Worm (Caenorhabditis elegans) whole organism, young adult: ENCODE data around the gene sru-4.

Experiments
- B0261.1 ChIP-seq: sonication (generic microtip); optimal IDR thresholded peaks from 2 replicates; lab custom pipeline; 2016; ENCODE audit warnings: mild to moderate bottlenecking, missing genetic modification characterization, moderate library complexity, missing compliant biosample characterization
- F10E7.11 ChIP-seq: sonication (generic microtip); optimal IDR thresholded peaks from 2 replicates; lab custom pipeline; 2017; ENCODE audit warnings: mild to moderate bottlenecking, missing genetic modification characterization, moderate library complexity, missing compliant biosample characterization
- F23B12.7 ChIP-seq: sonication (generic microtip); optimal IDR thresholded peaks from 2 replicates; lab custom pipeline; 2017; ENCODE audit warnings: missing genetic modification characterization, mild to moderate bottlenecking, missing compliant biosample characterization, antibody characterized with exemption, moderate library complexity; ENCODE audit not compliant: insufficient read depth
- F37B4.10 ChIP-seq: fragments of 200-800 bp; sonication (Bioruptor generic); IDR thresholded peaks from 2 replicates; pipeline ENCODE4 v1.3.6; 2022; ENCODE audit warnings: missing genetic modification characterization, missing compliant biosample characterization
- F49E8.2 ChIP-seq: sonication (generic microtip); optimal IDR thresholded peaks from 3 replicates; lab custom pipeline; 2017; ENCODE audit warnings: missing genetic modification characterization, mild to moderate bottlenecking, missing compliant biosample characterization, antibody characterized with exemption, moderate library complexity; ENCODE audit not compliant: insufficient read depth
- F55B11.4 ChIP-seq: sonication (generic microtip); optimal IDR thresholded peaks from 2 replicates; lab custom pipeline; 2016; ENCODE audit warnings: missing compliant biosample characterization, missing genetic modification characterization, borderline replicate concordance; ENCODE audit not compliant: insufficient read depth
- K11D2.4 ChIP-seq: fragments of 200-800 bp; sonication (Bioruptor generic); IDR thresholded peaks from 2 replicates; pipeline ENCODE4 v1.3.6; 2022; ENCODE audit warnings: missing genetic modification reagents, missing genetic modification characterization, missing compliant biosample characterization
- ZK185.1 ChIP-seq: sonication (generic microtip); optimal IDR thresholded peaks from 2 replicates; lab custom pipeline; 2016; ENCODE audit warnings: mild to moderate bottlenecking, missing genetic modification characterization, missing compliant biosample characterization; ENCODE audit not compliant: poor library complexity, severe bottlenecking
- aptf-2 ChIP-seq: fragments of 200-800 bp; sonication (Bioruptor generic); conservative IDR thresholded peaks from 2 replicates; pipeline ENCODE4 v1.3.6; 2022; ENCODE audit warnings: missing genetic modification reagents, missing genetic modification characterization, missing compliant biosample characterization
- aptf-3 ChIP-seq: fragments of 200-800 bp; sonication (Bioruptor generic); IDR thresholded peaks from 2 replicates; pipeline ENCODE4 v1.3.6; 2022; ENCODE audit warnings: missing genetic modification characterization, missing compliant biosample characterization
- bed-1 ChIP-seq: fragments of 200-800 bp; sonication (Bioruptor generic); IDR thresholded peaks from 2 replicates; pipeline ENCODE4 v1.3.6; 2022; ENCODE audit warnings: missing genetic modification reagents, missing genetic modification characterization, missing compliant biosample characterization
- cebp-2 ChIP-seq: fragments of 200-800 bp; sonication (Bioruptor generic); IDR thresholded peaks from 2 replicates; pipeline ENCODE4 v1.3.6; 2022; ENCODE audit warnings: missing genetic modification characterization, missing compliant biosample characterization
- egl-18 ChIP-seq: fragments of 200-800 bp; sonication (Bioruptor generic); IDR thresholded peaks from 2 replicates; pipeline ENCODE4 v1.3.6; 2022; ENCODE audit warnings: missing genetic modification reagents, missing genetic modification characterization, missing compliant biosample characterization
- him-1 ChIP-seq: sonication (generic microtip); optimal IDR thresholded peaks from 2 replicates; lab custom pipeline; 2016; ENCODE audit warnings: missing genotype, missing genetic modification reagents, missing genetic modification characterization, missing compliant biosample characterization
- hlh-12 ChIP-seq: sonication (generic microtip); optimal IDR thresholded peaks from 2 replicates; lab custom pipeline; 2016; ENCODE audit warnings: missing genetic modification characterization, missing compliant biosample characterization
- hrde-1 ChIP-seq: sonication (generic microtip); optimal IDR thresholded peaks from 2 replicates; lab custom pipeline; 2016; ENCODE audit warnings: missing genetic modification characterization, mild to moderate bottlenecking, missing compliant biosample characterization, moderate library complexity, missing genotype, missing genetic modification reagents, borderline replicate concordance
- let-526 ChIP-seq: fragments of 200-800 bp; sonication (Bioruptor generic); IDR thresholded peaks from 2 replicates; pipeline ENCODE4 v1.3.6; 2022; ENCODE audit warnings: missing genetic modification reagents, missing genetic modification characterization, missing compliant biosample characterization
- lir-1 ChIP-seq: fragments of 200-800 bp; sonication (Bioruptor generic); conservative IDR thresholded peaks from 2 replicates; pipeline ENCODE4 v1.3.6; 2022; ENCODE audit warnings: missing genetic modification reagents, missing genetic modification characterization, missing compliant biosample characterization
- lsl-1 ChIP-seq: fragments of 200-800 bp; sonication (Bioruptor generic); optimal IDR thresholded peaks from 2 replicates; lab custom pipeline; 2018; ENCODE audit warnings: mild to moderate bottlenecking, missing genetic modification characterization, moderate library complexity, missing compliant biosample characterization
- madf-8 ChIP-seq: fragments of 200-800 bp; sonication (Bioruptor generic); conservative IDR thresholded peaks from 2 replicates; pipeline ENCODE4 v1.3.6; 2022; ENCODE audit warnings: missing genetic modification reagents, missing genetic modification characterization, missing compliant biosample characterization
- mel-28 ChIP-seq: sonication (generic microtip); optimal IDR thresholded peaks from 2 replicates; lab custom pipeline; 2016; ENCODE audit warnings: borderline replicate concordance, mild to moderate bottlenecking, missing genetic modification characterization, missing compliant biosample characterization
- mes-4 ChIP-seq: sonication (generic microtip); optimal IDR thresholded peaks from 2 replicates; lab custom pipeline; 2016; ENCODE audit warnings: missing genotype, missing genetic modification characterization, missing compliant biosample characterization
- nhr-120 ChIP-seq: fragments of 200-800 bp; sonication (Bioruptor generic); IDR thresholded peaks from 2 replicates; pipeline ENCODE4 v1.3.6; 2022; ENCODE audit warnings: missing genetic modification characterization, missing compliant biosample characterization
- nhr-27 ChIP-seq: fragments of 200-800 bp; sonication (Bioruptor generic); optimal IDR thresholded peaks from 2 replicates; lab custom pipeline; 2018; ENCODE audit warnings: mild to moderate bottlenecking, missing genetic modification characterization, moderate library complexity, missing compliant biosample characterization
- pha-4 ChIP-seq: fragments of 150-350 bp; sonication (generic microtip); optimal IDR thresholded peaks from 2 replicates; lab custom pipeline; 2014; ENCODE audit warnings: missing biosample characterization, missing genetic modification reagents, missing genetic modification characterization
- repo-1 ChIP-seq: sonication (generic microtip); optimal IDR thresholded peaks from 2 replicates; lab custom pipeline; 2017; ENCODE audit warnings: mild to moderate bottlenecking, missing genetic modification characterization, missing compliant biosample characterization
- sdz-38 ChIP-seq: sonication (generic microtip); optimal IDR thresholded peaks from 2 replicates; lab custom pipeline; 2016; ENCODE audit warnings: missing genotype, missing genetic modification characterization, missing compliant biosample characterization
- snpc-1.3 ChIP-seq: sonication (generic microtip); optimal IDR thresholded peaks from 2 replicates; lab custom pipeline; 2017; ENCODE audit warnings: missing genetic modification characterization, mild to moderate bottlenecking, missing compliant biosample characterization, antibody characterized with exemption, moderate library complexity, missing genotype, missing genetic modification reagents; ENCODE audit not compliant: insufficient read depth
- tbx-9 ChIP-seq: sonication (generic microtip); optimal IDR thresholded peaks from 2 replicates; lab custom pipeline; 2016; ENCODE audit warnings: borderline replicate concordance, missing genetic modification characterization, inconsistent platforms, missing compliant biosample characterization
- tlf-1 ChIP-seq: fragments of 200-800 bp; sonication (Bioruptor generic); optimal IDR thresholded peaks from 2 replicates; lab custom pipeline; 2018; ENCODE audit warnings: mild to moderate bottlenecking, missing genetic modification characterization, missing compliant biosample characterization
- xnd-1 ChIP-seq: sonication (generic microtip); optimal IDR thresholded peaks from 2 replicates; lab custom pipeline; 2016; ENCODE audit warnings: missing genotype, missing genetic modification reagents, missing genetic modification characterization, missing compliant biosample characterization
- zim-3 ChIP-seq: sonication (generic microtip); optimal IDR thresholded peaks from 2 replicates; lab custom pipeline; 2017; ENCODE audit warnings: mild to moderate bottlenecking, missing genetic modification characterization, moderate library complexity, missing compliant biosample characterization
- ztf-22 ChIP-seq: fragments of 200-800 bp; sonication (Bioruptor generic); optimal IDR thresholded peaks from 2 replicates; lab custom pipeline; 2018; ENCODE audit warnings: mild to moderate bottlenecking, missing genetic modification characterization, moderate library complexity, missing compliant biosample characterization
- ztf-25 ChIP-seq: fragments of 200-800 bp; sonication (Bioruptor generic); IDR thresholded peaks from 2 replicates; pipeline ENCODE4 v1.3.6; 2022; ENCODE audit warnings: missing genetic modification reagents, missing genetic modification characterization, missing compliant biosample characterization
- ztf-28 ChIP-seq: fragments of 200-800 bp; sonication (Bioruptor generic); IDR thresholded peaks from 2 replicates; pipeline ENCODE4 v1.3.6; 2022; ENCODE audit warnings: missing genetic modification reagents, missing genetic modification characterization, missing compliant biosample characterization
- ztf-6 ChIP-seq: fragments of 200-800 bp; sonication (Bioruptor generic); IDR thresholded peaks from 2 replicates; pipeline ENCODE4 v1.3.6; 2022; ENCODE audit warnings: missing genetic modification reagents, missing genetic modification characterization, missing compliant biosample characterization

The sru-4 gene

DNA sequence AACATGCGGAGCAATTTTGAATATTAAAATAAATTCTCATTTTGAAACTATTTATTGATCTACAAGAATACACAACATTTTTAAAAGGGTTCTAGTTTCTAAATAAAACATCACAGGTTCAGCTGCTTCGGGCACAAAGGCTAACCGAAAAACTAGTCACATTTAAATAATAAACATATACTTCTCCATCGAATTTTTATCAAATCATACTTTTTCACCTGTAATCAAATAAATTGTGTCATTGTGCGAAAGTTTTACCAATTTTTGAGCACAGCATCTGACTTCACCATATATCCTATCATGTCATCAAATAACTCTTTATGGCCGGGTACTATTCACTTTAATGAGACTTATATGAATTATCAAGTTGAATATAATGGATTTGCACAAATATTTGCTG is 7.9 kb upstream of the sru-4 start, which contains the start of gene sru-6:
Gene sru-6, plus strand, starts transcription at position 301 of the 400 bp plus-strand sequence.
- TF ChIP-seq lsl-1 (GFP tag; lab: Kevin White, UChicago) (no peak), madf-8 (GFP tag; lab: Robert Waterston, UW) (no peak), let-526 (GFP tag; lab: Robert Waterston, UW) (no peak), him-1 (tag; lab: Kevin White, UChicago) (no peak), K11D2.4 (GFP tag; lab: Robert Waterston, UW) (no peak), pha-4 (tag; lab: Kevin White, UChicago) (no peak), repo-1 (tag; lab: Kevin White, UChicago) (no peak), ztf-25 (GFP tag; lab: Robert Waterston, UW) (no peak), bed-1 (GFP tag; lab: Robert Waterston, UW) (no peak)

DNA sequence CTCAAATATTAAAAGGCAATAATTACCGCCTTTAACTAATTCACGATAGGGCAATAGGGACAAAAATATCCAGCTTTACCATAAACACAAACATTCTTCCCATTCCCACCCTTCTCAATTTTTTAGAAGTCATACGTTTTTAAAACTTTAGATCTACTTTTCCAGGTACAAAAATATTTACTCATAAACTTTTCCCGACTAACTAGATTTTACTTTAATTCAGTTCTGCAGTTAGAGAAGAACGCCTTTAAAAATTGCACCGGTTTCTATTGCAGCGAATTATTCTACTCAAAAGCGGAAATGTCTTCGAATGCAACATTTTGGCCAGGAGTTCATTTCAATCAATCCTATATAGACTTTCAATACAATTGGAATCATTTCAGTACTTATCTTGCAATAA is 1.9 kb upstream of the sru-4 start, which contains the start of gene sru-3:
Gene sru-3, plus strand, starts transcription at position 301 of the 400 bp plus-strand sequence.
- no peak for TF ChIP-seq egl-18
- no peak for TF ChIP-seq zim-3 (tag; lab: Kevin White, UChicago)
- no peak for TF ChIP-seq ZK185.1 (tag; lab: Kevin White, UChicago)
- no peak for TF ChIP-seq xnd-1 (tag; lab: Kevin White, UChicago)
- TF ChIP-seq tlf-1 (GFP tag; lab: Kevin White, UChicago): no peak
- no peak for TF ChIP-seq ztf-22 (GFP tag; lab: Kevin White, UChicago)
- no peak for TF ChIP-seq F10E7.11 (tag; lab: Kevin White, UChicago)
- no peak for TF ChIP-seq nhr-120 (GFP tag; lab: Robert Waterston, UW)
- TF ChIP-seq lir-1 (GFP tag; lab: Robert Waterston, UW): no peak
- no peak for TF ChIP-seq F55B11.4 (tag; lab: Kevin White, UChicago)
- TF ChIP-seq mes-4 (tag; lab: Kevin White, UChicago): no peak
- TF ChIP-seq F37B4.10: no peak

DNA sequence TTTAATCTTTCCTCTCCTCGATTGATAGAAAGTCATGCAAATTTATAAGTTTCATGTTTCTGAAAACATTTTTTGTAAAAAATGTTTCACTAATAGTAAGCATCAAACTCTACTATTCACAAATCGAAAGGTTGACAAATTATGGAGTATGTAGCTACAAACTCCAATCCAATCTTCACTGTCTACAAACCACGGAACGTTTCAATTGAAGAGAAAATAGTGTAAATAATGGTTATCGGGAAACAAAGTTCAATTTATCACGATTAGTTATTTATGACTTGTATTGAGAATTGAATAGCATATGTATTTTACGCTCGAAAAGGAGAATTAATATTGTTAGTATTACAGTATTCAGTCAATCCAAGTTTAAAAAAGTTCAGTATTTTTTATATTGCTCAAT is 1.4 kb downstream of the sru-4 start:
- TF ChIP-seq snpc-1.3 (tag; lab: Kevin White, UChicago) (no peak), nhr-27 (no peak)

DNA sequence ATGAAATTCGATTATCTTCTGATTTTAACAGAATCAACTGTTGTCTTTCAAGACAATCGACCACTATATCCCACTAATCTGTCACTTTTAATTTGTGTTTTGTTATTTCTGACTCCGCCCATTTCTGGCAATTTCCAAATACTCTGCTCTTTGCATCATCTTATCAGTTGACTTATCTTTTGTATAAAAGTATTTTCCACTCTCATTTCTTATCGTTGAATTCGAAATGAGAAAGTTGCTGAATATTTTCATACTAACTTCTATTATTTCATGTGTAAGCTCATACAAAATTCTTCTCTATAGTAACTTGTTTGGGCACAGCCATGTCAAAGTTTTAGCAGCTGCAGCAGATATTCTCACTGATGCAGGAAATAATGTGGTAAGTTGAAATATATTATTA is 1.9 kb downstream of the sru-4 start, which contains the start of gene ugt-21:
Gene ugt-21, plus strand, starts transcription at position 212 of the 400 bp plus-strand sequence.
- TF ChIP-seq tbx-9 (no peak), B0261.1 (no peak), F23B12.7 (no peak), K11D2.4 (GFP tag; lab: Robert Waterston, UW) (no peak), aptf-2 (GFP tag; lab: Robert Waterston, UW) (no peak), hrde-1 (tag; lab: Kevin White, UChicago) (no peak), ztf-25 (GFP tag; lab: Robert Waterston, UW) (no peak), hlh-12 (tag; lab: Kevin White, UChicago) (no peak), aptf-3 (GFP tag; lab: Robert Waterston, UW) (no peak), F49E8.2 (tag; lab: Kevin White, UChicago) (no peak), madf-8 (GFP tag; lab: Robert Waterston, UW) (no peak), mel-28 (tag; lab: Kevin White, UChicago) (no peak), ztf-6 (no peak), sdz-38 (tag; lab: Kevin White, UChicago) (no peak), cebp-2 (no peak), tlf-1 (GFP tag; lab: Kevin White, UChicago) (no peak), ztf-28 (no peak), nhr-27 (no peak)
